Fruit fly (Drosophila melanogaster): ENCODE measurements around the gene Qsox3.
A peak's percentile ranks its signal among the peaks of the same experiment; 100 is the strongest.

Qsox3 gene

DNA sequence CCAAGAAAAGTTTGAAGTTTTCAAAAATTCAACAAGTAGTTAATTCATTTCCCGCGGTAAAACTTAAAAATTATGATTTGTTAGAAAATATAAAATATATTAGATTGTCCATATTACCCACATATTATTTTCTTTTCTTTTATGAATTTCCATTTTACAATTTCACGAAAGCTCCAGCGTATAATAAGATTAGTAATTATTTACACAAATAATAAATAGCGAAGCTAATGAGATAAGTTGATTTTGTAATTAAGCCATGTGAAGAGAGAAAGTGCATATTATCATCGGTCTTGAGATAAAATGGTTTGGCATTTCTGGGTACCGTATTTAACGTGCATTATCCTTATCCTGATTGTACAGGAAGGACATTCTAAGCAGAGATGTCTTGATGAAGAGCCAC lies at the start of gene Qsox3:
Gene Qsox3, plus strand, starts transcription at position 301 of the 400 bp plus-strand sequence.
- no peak for TF ChIP-seq CG17801 (GFP tag; optimal IDR thresholded peaks at IDR 0.05; ENCODE audit: partially characterized antibody)

DNA sequence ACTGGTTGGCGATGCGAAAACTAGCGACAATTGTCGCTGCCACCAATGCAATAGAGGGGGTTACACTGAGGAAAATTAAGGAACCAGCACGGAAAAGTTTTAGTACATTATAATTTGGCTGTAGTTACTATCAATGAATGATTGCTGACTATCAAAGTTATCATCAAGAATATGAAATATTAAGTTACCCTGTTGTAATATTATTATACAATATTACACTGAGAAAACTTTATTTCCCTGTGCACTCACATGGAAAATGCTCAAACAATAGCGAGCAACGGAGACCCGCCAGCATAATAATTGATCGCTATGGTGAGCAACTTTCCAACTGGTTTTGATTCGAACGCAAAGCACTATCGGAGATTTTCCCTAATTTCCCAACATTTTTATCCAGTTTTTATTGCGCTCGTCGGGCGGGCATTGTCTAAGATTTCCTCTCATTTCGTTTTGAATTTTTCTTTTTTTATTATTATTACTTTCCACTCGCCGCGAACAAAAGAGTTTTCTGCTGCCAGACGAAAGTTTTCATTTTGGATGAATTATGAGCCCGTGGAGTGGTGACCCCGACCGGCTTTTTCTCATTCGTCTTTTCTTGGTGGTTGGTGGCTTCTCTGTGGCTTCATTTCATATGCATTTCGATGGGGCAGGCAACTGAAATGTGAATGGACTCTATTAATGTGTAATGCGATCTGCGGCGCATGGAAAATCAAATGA lies 49.3 kb upstream of the Qsox3 start:
- no peak for TF ChIP-seq CG17801 (GFP tag; optimal IDR thresholded peaks at IDR 0.05; ENCODE audit: partially characterized antibody)

- no peak for TF ChIP-seq CG17801 (GFP tag; optimal IDR thresholded peaks at IDR 0.05; ENCODE audit: partially characterized antibody)
Observed at dm6 chr3R:21862868-21863267, 48.7 kb upstream of the Qsox3 start.

DNA sequence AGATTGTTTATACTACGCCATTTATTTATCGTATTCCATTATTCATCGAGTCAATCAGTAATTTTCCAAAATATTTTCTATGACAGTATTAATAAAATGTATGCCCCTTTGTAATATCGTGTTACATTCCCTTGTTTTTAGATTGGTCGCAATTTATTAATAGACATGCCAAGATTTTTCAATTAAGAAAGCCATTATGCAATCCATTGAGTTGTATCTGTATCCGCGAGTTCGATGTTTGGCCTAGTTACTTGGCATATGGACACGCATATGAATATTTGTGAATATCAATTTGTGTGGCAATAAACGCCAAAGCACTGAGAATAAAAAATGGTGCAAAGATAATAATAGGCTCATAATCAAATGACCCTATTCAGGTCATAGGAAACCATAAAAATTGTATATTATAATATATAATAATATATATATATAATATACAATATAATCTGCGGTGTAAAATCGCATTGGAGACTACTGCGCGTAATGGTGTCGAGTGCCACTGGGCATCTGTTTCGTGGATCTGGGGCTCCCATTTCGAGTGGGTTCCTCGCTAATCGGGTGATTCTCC lies 47.7 kb upstream of the Qsox3 start:
- no peak for TF ChIP-seq CG17801 (GFP tag; optimal IDR thresholded peaks at IDR 0.05; ENCODE audit: partially characterized antibody)

- TF ChIP-seq CG17801 (GFP tag; optimal IDR thresholded peaks at IDR 0.05; ENCODE audit: partially characterized antibody), result no peak
Observed at dm6 chr3R:21864484-21864883, 47.1 kb upstream of the Qsox3 start.

DNA sequence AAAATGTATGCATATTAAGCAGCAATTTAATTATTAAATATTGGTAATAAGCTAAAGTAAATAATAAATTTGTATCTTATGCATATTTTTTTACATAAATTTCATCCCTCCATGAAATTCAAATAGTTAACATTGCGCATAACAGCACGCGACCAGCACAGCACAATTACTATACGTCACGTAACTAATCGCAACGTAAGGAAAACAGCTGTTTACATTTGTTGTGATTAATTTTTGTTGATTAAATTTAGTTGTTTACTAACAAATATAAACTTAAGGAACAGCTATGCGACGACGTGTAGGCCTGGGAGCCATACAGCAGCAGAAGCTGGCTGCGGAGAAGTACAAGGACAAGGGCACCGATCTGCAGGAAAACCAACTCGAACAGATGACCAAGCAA lies 46.6 kb upstream of the Qsox3 start, which contains the start of gene lsn:
Gene lsn, plus strand, starts transcription at position 177 of the 400 bp plus-strand sequence.
- TF ChIP-seq CG17801 (GFP tag; optimal IDR thresholded peaks at IDR 0.05; ENCODE audit: partially characterized antibody), result no peak

dm6 chr3R:21867819-21868218 lies 43.8 kb upstream of the Qsox3 start, which contains the start of the genes CG6569 and Cby:
Gene CG6569 (minus strand): TSS chr3R:21867919.
Gene Cby (plus strand): TSS chr3R:21868003.
- TF ChIP-seq CG17801 (GFP tag; optimal IDR thresholded peaks at IDR 0.05; ENCODE audit: partially characterized antibody), result no peak

dm6 chr3R:21869464-21870100 lies 42.0 kb upstream of the Qsox3 start, which contains the start of gene CG31174:
Gene CG31174 (minus strand): TSS chr3R:21869514.
- TF ChIP-seq CG17801 (GFP tag; optimal IDR thresholded peaks at IDR 0.05; ENCODE audit: partially characterized antibody), result no peak

dm6 chr3R:21870158-21870971 lies 41.3 kb upstream of the Qsox3 start, which contains the start of gene CG31431:
Gene CG31431 (plus strand): TSS chr3R:21870681.
- TF ChIP-seq CG17801 (GFP tag; optimal IDR thresholded peaks at IDR 0.05; ENCODE audit: partially characterized antibody), result peak; percentile 97

DNA sequence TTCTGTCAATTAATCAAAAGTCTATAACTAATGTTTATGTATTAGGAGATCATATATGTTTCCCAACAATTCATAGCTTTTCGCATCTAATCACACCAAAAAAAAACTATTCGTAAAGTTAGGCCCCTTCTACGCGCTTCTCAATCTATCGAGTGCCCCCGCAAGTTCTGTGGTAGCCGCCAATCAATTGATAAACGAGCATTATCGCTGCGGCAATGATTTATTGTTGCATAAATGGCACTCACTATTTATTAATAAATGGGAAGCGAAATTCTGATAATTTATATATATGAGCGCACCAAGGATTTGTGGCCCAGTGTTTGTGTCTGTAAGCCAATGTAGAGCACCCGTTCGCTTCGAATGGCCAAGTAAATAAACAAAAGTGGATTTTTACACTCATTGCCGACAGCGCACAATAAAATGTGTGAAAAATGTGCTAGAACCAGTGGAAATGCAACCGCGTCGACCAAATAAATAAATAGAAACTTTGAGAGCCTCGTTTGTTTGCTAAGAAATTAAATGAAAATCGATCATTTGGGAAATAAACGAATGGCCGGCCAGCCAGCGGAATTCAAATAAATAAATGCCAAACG lies 40.2 kb upstream of the Qsox3 start:
- no peak for TF ChIP-seq CG17801 (GFP tag; optimal IDR thresholded peaks at IDR 0.05; ENCODE audit: partially characterized antibody)

DNA sequence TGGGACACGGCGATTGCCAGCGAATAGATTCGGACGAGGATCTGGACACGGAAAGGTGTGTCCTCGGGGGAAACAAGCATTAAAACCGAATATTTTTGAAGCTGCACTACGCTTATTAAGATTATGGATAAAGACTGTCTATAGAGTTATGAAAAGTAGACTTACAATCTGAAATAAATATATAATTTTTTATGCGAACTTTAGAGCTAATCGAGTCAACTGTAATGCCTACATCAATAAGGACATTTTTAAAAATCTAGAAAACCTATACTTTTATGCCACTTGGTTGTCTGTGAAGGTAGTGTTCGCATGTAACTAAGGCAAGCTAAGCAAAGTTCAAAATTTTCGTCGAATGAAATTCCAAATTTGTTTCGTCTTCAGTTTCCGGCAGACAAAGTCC lies 38.2 kb upstream of the Qsox3 start, which contains the start of gene CG31178:
Gene CG31178, plus strand, starts transcription at position 301 of the 400 bp plus-strand sequence.
- no peak for TF ChIP-seq CG17801 (GFP tag; optimal IDR thresholded peaks at IDR 0.05; ENCODE audit: partially characterized antibody)

DNA sequence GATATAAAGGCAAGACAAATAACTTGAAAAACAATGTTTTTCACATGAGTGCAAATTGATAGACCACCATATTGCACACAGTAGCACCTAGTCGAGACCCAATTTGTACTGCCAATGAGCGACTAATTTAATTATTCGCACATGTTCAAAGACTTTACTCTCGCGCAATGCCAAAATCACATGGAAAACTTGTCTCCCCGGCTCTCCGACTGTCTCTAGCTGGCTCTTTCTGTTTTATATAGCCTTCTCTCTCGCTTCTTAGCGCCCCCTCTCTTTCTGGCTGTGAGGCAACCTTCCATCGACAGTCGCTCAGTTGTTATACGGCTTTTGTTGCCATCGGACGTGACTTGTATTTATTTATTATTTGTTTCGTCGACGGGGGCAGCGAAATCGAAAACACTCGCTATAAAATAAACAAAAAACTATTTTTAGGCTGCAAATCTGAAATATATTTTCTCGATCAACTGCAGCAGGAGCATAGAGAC lies 36.6 kb upstream of the Qsox3 start, which contains the start of gene CG6656:
Gene CG6656, plus strand, starts transcription at position 312 of the 485 bp plus-strand sequence.
- TF ChIP-seq CG17801 (GFP tag; optimal IDR thresholded peaks at IDR 0.05; ENCODE audit: partially characterized antibody), result peak; percentile 53

dm6 chr3R:21877636-21878035 lies 34.0 kb upstream of the Qsox3 start, which contains the start of gene P5CDh2:
Gene P5CDh2 (plus strand): TSS chr3R:21877936.
- TF ChIP-seq CG17801 (GFP tag; optimal IDR thresholded peaks at IDR 0.05; ENCODE audit: partially characterized antibody), result no peak

DNA sequence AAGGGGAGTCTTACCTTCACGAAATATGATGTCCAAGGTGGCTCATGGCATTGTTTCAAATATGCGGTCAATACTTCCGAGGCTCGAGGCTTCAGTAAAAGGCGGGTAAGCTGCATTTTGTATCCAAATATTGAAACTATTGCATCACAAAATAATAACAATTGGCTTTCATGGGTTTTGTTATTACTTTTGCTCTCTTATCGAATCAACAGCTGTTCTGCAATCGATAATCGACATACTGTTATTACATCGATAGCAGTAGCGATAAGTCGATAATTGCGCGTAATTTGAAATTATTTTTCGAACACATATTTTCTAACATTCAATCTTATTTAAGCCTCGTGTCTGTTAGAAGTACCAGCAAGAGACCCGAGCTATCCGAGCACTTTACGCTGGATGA lies 33.1 kb upstream of the Qsox3 start, which contains the start of gene CG34148:
Gene CG34148, minus strand, starts transcription at position 214 of the 400 bp plus-strand sequence.
- no peak for TF ChIP-seq CG17801 (GFP tag; optimal IDR thresholded peaks at IDR 0.05; ENCODE audit: partially characterized antibody)
